Fruit fly (Drosophila melanogaster) whole organism, embryonic: ENCODE results near the gene pcm.
A peak's percentile ranks its signal among the peaks of the same experiment; 100 is the strongest.

Experiments used
- BEAF-32 ChIP-seq: fragments of 200-800 bp; sonication (Bioruptor generic); optimal IDR thresholded peaks from 3 replicates; lab custom pipeline; 2017; ENCODE audit warnings: missing biosample characterization, missing genetic modification characterization, mild to moderate bottlenecking, moderate library complexity, missing genetic modification reagents
- CG12942 ChIP-seq: fragments of 200-800 bp; sonication (Bioruptor generic); optimal IDR thresholded peaks from 3 replicates; lab custom pipeline; 2016; ENCODE audit warnings: missing biosample characterization, missing genetic modification characterization
- CG14965 ChIP-seq: fragments of 200-800 bp; sonication (Bioruptor generic); optimal IDR thresholded peaks from 2 replicates; lab custom pipeline; 2016; ENCODE audit warnings: missing biosample characterization, missing genetic modification characterization, borderline replicate concordance
- CG15514 ChIP-seq: fragments of 200-800 bp; sonication (Bioruptor generic); optimal IDR thresholded peaks from 3 replicates; lab custom pipeline; 2017; ENCODE audit warnings: missing biosample characterization, missing genetic modification characterization, mild to moderate bottlenecking, moderate library complexity, missing genetic modification reagents
- CG16815 ChIP-seq: fragments of 200-800 bp; sonication (Bioruptor generic); optimal IDR thresholded peaks from 3 replicates; lab custom pipeline; 2017; ENCODE audit warnings: missing biosample characterization, mild to moderate bottlenecking, missing genetic modification characterization
- CG17912 ChIP-seq: fragments of 200-800 bp; sonication (Bioruptor generic); optimal IDR thresholded peaks from 2 replicates; lab custom pipeline; 2018; ENCODE audit warnings: missing biosample characterization, mild to moderate bottlenecking, missing genetic modification characterization
- CG18476 ChIP-seq: fragments of 200-800 bp; sonication (Bioruptor generic); optimal IDR thresholded peaks from 2 replicates; lab custom pipeline; 2016; ENCODE audit warnings: missing biosample characterization, mild to moderate bottlenecking, missing genetic modification characterization
- CG2199 ChIP-seq: fragments of 200-800 bp; sonication (Bioruptor generic); IDR thresholded peaks from 3 replicates; pipeline ENCODE4 v1.3.6; 2022; ENCODE audit warnings: missing biosample characterization, missing genetic modification characterization
- CG31441 ChIP-seq: fragments of 200-800 bp; sonication (Bioruptor generic); IDR thresholded peaks from 2 replicates; pipeline ENCODE4 v1.3.6; 2022; ENCODE audit warnings: missing biosample characterization, missing genetic modification characterization
- CG32532 ChIP-seq: fragments of 200-800 bp; sonication (Bioruptor generic); IDR thresholded peaks from 2 replicates; pipeline ENCODE4 v1.3.6; 2022; ENCODE audit warnings: missing biosample characterization, missing genetic modification characterization
- CG3838 ChIP-seq: fragments of 200-800 bp; sonication (Bioruptor generic); optimal IDR thresholded peaks from 3 replicates; lab custom pipeline; 2016; ENCODE audit warnings: missing biosample characterization, missing genetic modification characterization
- CG6175 ChIP-seq: fragments of 200-800 bp; sonication (Bioruptor generic); IDR thresholded peaks from 3 replicates; pipeline ENCODE4 v1.3.6; 2022; ENCODE audit warnings: missing biosample characterization, missing genetic modification characterization
- CG6654 ChIP-seq: fragments of 200-800 bp; sonication (Bioruptor generic); optimal IDR thresholded peaks from 2 replicates; lab custom pipeline; 2017; ENCODE audit warnings: missing biosample characterization, mild to moderate bottlenecking, missing genetic modification characterization
- CG6791 ChIP-seq: fragments of 200-800 bp; sonication (Bioruptor generic); IDR thresholded peaks from 3 replicates; pipeline ENCODE4 v1.3.6; 2022; ENCODE audit warnings: missing biosample characterization, missing genetic modification characterization; ENCODE audit not compliant: partially characterized antibody
- CG8290 ChIP-seq, 3 experiments: fragments of 200-800 bp; sonication (Bioruptor generic); optimal IDR thresholded peaks; 2 replicates each; lab custom pipeline; 2016 to 2019; ENCODE audit warnings: missing biosample characterization in 3 of 3, missing genetic modification characterization in 3 of 3, mild to moderate bottlenecking in 2 of 3, moderate library complexity in 1 of 3
- CG8388 ChIP-seq: fragments of 200-800 bp; sonication (Bioruptor generic); optimal IDR thresholded peaks from 2 replicates; lab custom pipeline; 2019; ENCODE audit warnings: missing biosample characterization, mild to moderate bottlenecking, missing genetic modification characterization, moderate library complexity
- CG8478 ChIP-seq: fragments of >200 bp; optimal IDR thresholded peaks from 2 replicates; lab custom pipeline; 2018
- CG8924 ChIP-seq: fragments of 200-800 bp; optimal IDR thresholded peaks from 3 replicates; lab custom pipeline; 2019; ENCODE audit warnings: missing biosample characterization, mild to moderate bottlenecking, missing genetic modification characterization, moderate library complexity
- CG9817 ChIP-seq: fragments of 200-800 bp; sonication (Bioruptor generic); optimal IDR thresholded peaks from 2 replicates; lab custom pipeline; 2018; ENCODE audit warnings: missing biosample characterization, mild to moderate bottlenecking, missing genetic modification characterization, moderate library complexity
- Camta ChIP-seq: fragments of 200-800 bp; sonication (Bioruptor generic); optimal IDR thresholded peaks from 2 replicates; lab custom pipeline; 2016; ENCODE audit warnings: missing biosample characterization, missing genetic modification characterization
- CrebB ChIP-seq: fragments of 200-800 bp; sonication (Bioruptor generic); optimal IDR thresholded peaks from 3 replicates; lab custom pipeline; 2018; ENCODE audit warnings: missing biosample characterization, mild to moderate bottlenecking, missing genetic modification characterization
- Dfd ChIP-seq, 2 experiments: fragments of >200 bp; optimal IDR thresholded peaks; 2 replicates each; lab custom pipeline; 2017; ENCODE audit warnings: missing biosample characterization in 2 of 2, missing genetic modification characterization in 2 of 2
- Doc2 ChIP-seq: fragments of 200-800 bp; sonication (Bioruptor generic); IDR thresholded peaks from 2 replicates; pipeline ENCODE4 v1.3.6; 2022; ENCODE audit warnings: missing biosample characterization, missing genetic modification characterization
- Dp ChIP-seq: fragments of 200-800 bp; sonication (Bioruptor generic); optimal IDR thresholded peaks from 2 replicates; lab custom pipeline; 2018; ENCODE audit warnings: missing biosample characterization, mild to moderate bottlenecking, missing genetic modification characterization, moderate library complexity
- Elba2 ChIP-seq: fragments of 200-800 bp; sonication (Bioruptor generic); optimal IDR thresholded peaks from 3 replicates; lab custom pipeline; 2016; ENCODE audit warnings: missing biosample characterization, missing genetic modification characterization
- Fer3 ChIP-seq: fragments of 200-800 bp; sonication (Bioruptor generic); optimal IDR thresholded peaks from 2 replicates; lab custom pipeline; 2018; ENCODE audit warnings: missing biosample characterization, mild to moderate bottlenecking, missing genetic modification characterization, moderate library complexity
- Lpt ChIP-seq: fragments of >200 bp; optimal IDR thresholded peaks from 2 replicates; lab custom pipeline; 2018; ENCODE audit warnings: missing biosample characterization, missing genetic modification characterization
- Sin3A ChIP-seq: fragments of >200 bp; optimal IDR thresholded peaks from 2 replicates; lab custom pipeline; 2018
- Usf ChIP-seq: fragments of 200-800 bp; sonication (Bioruptor generic); optimal IDR thresholded peaks from 2 replicates; lab custom pipeline; 2017; ENCODE audit warnings: missing genotype, missing biosample characterization, missing genetic modification characterization
- amos ChIP-seq: fragments of 200-800 bp; sonication (Bioruptor generic); IDR thresholded peaks from 2 replicates; pipeline ENCODE4 v1.3.6; 2022; ENCODE audit warnings: missing biosample characterization, missing genetic modification characterization; ENCODE audit not compliant: partially characterized antibody
- bcd ChIP-seq: fragments of 200-800 bp; sonication (Bioruptor generic); optimal IDR thresholded peaks from 2 replicates; lab custom pipeline; 2017; ENCODE audit warnings: missing biosample characterization, mild to moderate bottlenecking, missing genetic modification characterization
- en ChIP-seq: fragments of 200-800 bp; sonication (Bioruptor generic); optimal IDR thresholded peaks from 2 replicates; lab custom pipeline; 2016; ENCODE audit warnings: missing biosample characterization, missing genetic modification characterization
- gcm ChIP-seq: fragments of 200-800 bp; sonication (Bioruptor generic); optimal IDR thresholded peaks from 2 replicates; lab custom pipeline; 2019; ENCODE audit warnings: missing biosample characterization, mild to moderate bottlenecking, missing genetic modification characterization, moderate library complexity
- gro ChIP-seq: fragments of 200-800 bp; sonication (Bioruptor generic); optimal IDR thresholded peaks from 2 replicates; lab custom pipeline; 2016; ENCODE audit warnings: missing biosample characterization, missing genetic modification characterization
- gt ChIP-seq: fragments of 200-800 bp; sonication (Bioruptor generic); IDR thresholded peaks from 2 replicates; pipeline ENCODE4 v1.3.6; 2022; ENCODE audit warnings: missing biosample characterization, missing genetic modification characterization
- hkb ChIP-seq, 2 experiments: fragments of 200-800 bp in 1 of 2; fragments of >200 bp in 1 of 2; sonication (Bioruptor generic) in 1 of 2; IDR thresholded peaks in 1 of 2; optimal IDR thresholded peaks in 1 of 2; 2 replicates each; pipeline versions ENCODE4 v1.3.6 to Lab custom; 2017 to 2022; ENCODE audit warnings: missing biosample characterization in 1 of 2, missing genetic modification characterization in 1 of 2
- knrl ChIP-seq: fragments of 200-800 bp; sonication (Bioruptor generic); IDR thresholded peaks from 3 replicates; pipeline ENCODE4 v1.3.6; 2022; ENCODE audit warnings: missing biosample characterization, missing genetic modification characterization; ENCODE audit not compliant: partially characterized antibody
- luna ChIP-seq: fragments of 200-800 bp; sonication (Bioruptor generic); optimal IDR thresholded peaks from 2 replicates; lab custom pipeline; 2016; ENCODE audit warnings: missing biosample characterization, missing genetic modification characterization
- mirr ChIP-seq: fragments of 200-800 bp; sonication (Bioruptor generic); optimal IDR thresholded peaks from 3 replicates; lab custom pipeline; 2018; ENCODE audit warnings: missing biosample characterization, mild to moderate bottlenecking, missing genetic modification characterization
- oc ChIP-seq: fragments of 200-800 bp; sonication (Bioruptor generic); optimal IDR thresholded peaks from 2 replicates; lab custom pipeline; 2018; ENCODE audit warnings: missing biosample characterization, mild to moderate bottlenecking, missing genetic modification characterization, moderate library complexity
- phol ChIP-seq: fragments of 200-800 bp; sonication (Bioruptor generic); optimal IDR thresholded peaks from 3 replicates; lab custom pipeline; 2018; ENCODE audit warnings: missing biosample characterization, mild to moderate bottlenecking, missing genetic modification characterization, moderate library complexity
- pzg ChIP-seq: fragments of 200-800 bp; sonication (Bioruptor generic); optimal IDR thresholded peaks from 3 replicates; lab custom pipeline; 2018; ENCODE audit warnings: missing biosample characterization, mild to moderate bottlenecking, missing genetic modification characterization, moderate library complexity
- sd ChIP-seq: fragments of 200-800 bp; sonication (Bioruptor generic); optimal IDR thresholded peaks from 3 replicates; lab custom pipeline; 2018; ENCODE audit warnings: missing biosample characterization, mild to moderate bottlenecking, missing genetic modification characterization, moderate library complexity
- sens ChIP-seq: fragments of 200-800 bp; sonication (Bioruptor generic); peaks from one replicate; lab custom pipeline; 2016; ENCODE audit warnings: missing biosample characterization, missing genetic modification characterization
- sisA ChIP-seq: fragments of 200-800 bp; sonication (Bioruptor generic); IDR thresholded peaks from 2 replicates; pipeline ENCODE4 v1.3.6; 2022; ENCODE audit warnings: missing biosample characterization, missing genetic modification characterization
- sqz ChIP-seq: fragments of 200-800 bp; sonication (Bioruptor generic); optimal IDR thresholded peaks from 3 replicates; lab custom pipeline; 2018; ENCODE audit warnings: missing biosample characterization, mild to moderate bottlenecking, missing genetic modification characterization
- ssp ChIP-seq: fragments of 200-800 bp; sonication (Bioruptor generic); IDR thresholded peaks from 2 replicates; pipeline ENCODE4 v1.3.6; 2022; ENCODE audit warnings: missing biosample characterization, missing genetic modification characterization
- tgo ChIP-seq: fragments of 200-800 bp; sonication (Bioruptor generic); IDR thresholded peaks from 3 replicates; pipeline ENCODE4 v1.3.6; 2022; ENCODE audit warnings: missing biosample characterization, missing genetic modification characterization
- usp ChIP-seq: fragments of >200 bp; optimal IDR thresholded peaks from 2 replicates; lab custom pipeline; 2017; ENCODE audit warnings: missing biosample characterization, missing genetic modification characterization

Gene pcm

DNA sequence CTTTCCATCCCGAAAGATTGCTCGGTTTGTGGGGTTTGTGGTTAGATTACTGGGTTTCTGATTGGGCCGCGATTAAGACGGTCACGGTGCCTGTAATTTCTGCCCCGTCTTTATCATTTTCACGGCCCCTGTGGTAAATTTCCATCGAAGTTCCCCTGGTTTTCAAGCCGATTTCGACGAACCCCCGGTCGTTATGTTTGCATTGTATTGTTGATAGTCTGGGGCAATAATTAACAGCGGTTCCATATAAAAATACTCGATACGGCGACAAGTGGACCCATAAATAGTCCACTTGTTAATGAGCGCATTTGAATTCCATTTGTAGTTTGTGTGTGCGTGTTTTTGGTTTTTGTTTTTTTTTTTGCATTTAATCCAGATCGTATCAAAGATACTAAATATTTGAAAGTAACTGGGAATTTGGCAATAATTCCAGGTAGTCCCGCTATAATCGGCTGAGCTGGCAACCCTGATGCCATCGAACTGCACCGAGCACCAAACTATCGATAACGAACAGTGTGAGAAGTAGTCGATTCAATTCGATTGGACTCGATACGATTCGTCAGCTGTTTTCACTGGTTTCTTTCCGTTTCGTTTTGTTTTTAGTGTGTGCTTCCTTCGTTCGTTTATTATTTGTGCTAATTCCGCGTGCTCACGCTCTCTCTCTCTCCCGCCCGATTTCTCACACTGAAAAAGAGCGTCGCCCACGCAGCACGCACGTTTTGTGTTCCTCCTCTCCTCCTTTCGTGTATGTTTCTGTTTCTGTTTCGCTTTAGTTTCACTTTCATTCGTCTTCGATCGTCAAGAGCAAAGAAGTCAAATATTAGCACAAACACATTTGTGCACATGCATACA, 13.7 kb upstream of the pcm start (continued):
- TF ChIP-seq pzg (GFP tag; lab: Kevin White, UChicago) (peak; percentile 74), CG6654 (GFP tag; lab: Kevin White, UChicago) (no peak), Fer3 (tag; lab: Kevin White, UChicago) (no peak), CG12942 (GFP tag; lab: Kevin White, UChicago) (no peak), Usf (GFP tag; lab: Kevin White, UChicago) (no peak), CG6791 (GFP tag; lab: Robert Waterston, UW) (peak; percentile 84), tgo (GFP tag; lab: Robert Waterston, UW) (peak; percentile 34; the same call in 1 of the 3 replicates), Camta (GFP tag; lab: Kevin White, UChicago) (no peak), CG8290 (GFP tag; optimal IDR thresholded peaks at IDR 0.05; lab: Kevin White, UChicago) (peak; percentile 74), CG8290 (tag; optimal IDR thresholded peaks at IDR 0.05; lab: Kevin White, UChicago) (no peak), Elba2 (GFP tag; lab: Kevin White, UChicago) (no peak), gcm (GFP tag; lab: Kevin White, UChicago) (no peak), phol (tag; lab: Kevin White, UChicago) (peak; percentile 14), CG16815 (GFP tag; lab: Kevin White, UChicago) (no peak), CG18476 (GFP tag; lab: Kevin White, UChicago) (no peak), CrebB (tag; lab: Kevin White, UChicago) (no peak), ssp (no peak), CG32532 (GFP tag; lab: Robert Waterston, UW) (peak; percentile 81), amos (GFP tag; lab: Robert Waterston, UW) (peak; percentile 87), sens (peak; percentile 72), CG8388 (GFP tag; lab: Kevin White, UChicago) (no peak), sd (tag; lab: Kevin White, UChicago) (no peak), knrl (GFP tag; lab: Robert Waterston, UW) (peak; percentile 76), CG14965 (GFP tag; lab: Kevin White, UChicago) (no peak), gro (GFP tag; lab: Kevin White, UChicago) (peak; percentile 49), CG31441 (no peak), sisA (no peak), Lpt (GFP tag; lab: Kevin White, UChicago) (no peak), usp (GFP tag; lab: Kevin White, UChicago) (no peak), CG2199 (GFP tag; lab: Robert Waterston, UW) (peak; percentile 89), CG6175 (GFP tag; lab: Robert Waterston, UW) (no peak), CG8924 (tag; lab: Kevin White, UChicago) (peak; percentile 39), Doc2 (GFP tag; lab: Robert Waterston, UW) (no peak), oc (tag; lab: Kevin White, UChicago) (no peak), mirr (no peak), CG3838 (GFP tag; lab: Kevin White, UChicago) (no peak), BEAF-32 (GFP tag; lab: Kevin White, UChicago) (peak; percentile 83), sqz (GFP tag; lab: Kevin White, UChicago) (no peak), bcd (GFP tag; lab: Kevin White, UChicago) (no peak), CG17912 (no peak), hkb (optimal IDR thresholded peaks at IDR 0.05; lab: Kevin White, UChicago) (no peak), hkb (GFP tag; IDR thresholded peaks at IDR 0.05; lab: Robert Waterston, UW) (0 out of 2 replicates have a peak, but pooled peaks have one; percentile 14), CG15514 (peak; percentile 90), Dfd (GFP tag; optimal IDR thresholded peaks at IDR 0.05; lab: Kevin White, UChicago) (no peak), CG8478 (lab: Kevin White, UChicago) (no peak), en (GFP tag; lab: Kevin White, UChicago) (no peak), CG9817 (no peak), Sin3A (peak; percentile 44), gt (GFP tag; lab: Robert Waterston, UW) (no peak), Dp (GFP tag; lab: Kevin White, UChicago) (peak; percentile 30), luna (GFP tag; lab: Kevin White, UChicago) (no peak)
